Worm (Caenorhabditis elegans): ENCODE measurements around the gene smc-3.

- peak; percentile 20 for TF ChIP-seq him-1 (tag; optimal IDR thresholded peaks at IDR 0.05)
- TF ChIP-seq W03F9.2 (tag; optimal IDR thresholded peaks at IDR 0.05) = no peak
- no peak for TF ChIP-seq dao-5 (tag; optimal IDR thresholded peaks at IDR 0.05)
Measured at ce11 chrIII:11334346-11334745, 43.6 kb downstream of the smc-3 start.

Measured in whole organism, L4/young adult.